Fruit fly (Drosophila melanogaster): Measurements from ENCODE around the gene CG13282.

dm6 chr2L:16817421-16818101, 16.7 kb downstream of the CG13282 start:
- no peak for TF ChIP-seq ovo (GFP tag; optimal IDR thresholded peaks at IDR 0.05)
- TF ChIP-seq Mnt (GFP tag; optimal IDR thresholded peaks at IDR 0.05): no peak
- no peak for TF ChIP-seq Hr96 (GFP tag; optimal IDR thresholded peaks at IDR 0.05)
- TF ChIP-seq kay (GFP tag; ENCODE audit: borderline replicate concordance): no peak
- TF ChIP-seq CG7045 (GFP tag; optimal IDR thresholded peaks at IDR 0.05): no peak
- TF ChIP-seq CG11617 (GFP tag; optimal IDR thresholded peaks at IDR 0.05): no peak
- no peak for TF ChIP-seq Crg-1 (GFP tag; optimal IDR thresholded peaks at IDR 0.05)
- TF ChIP-seq pad (GFP tag; optimal IDR thresholded peaks at IDR 0.05): no peak
- TF ChIP-seq cic (GFP tag; optimal IDR thresholded peaks at IDR 0.05): no peak
- TF ChIP-seq CG33017 (tag; optimal IDR thresholded peaks at IDR 0.05): no peak
- TF ChIP-seq CG1620 (GFP tag; optimal IDR thresholded peaks at IDR 0.05): no peak

Measured in whole organism, adult.